Worm (Caenorhabditis elegans) whole organism, L2 larva: Measurements from ENCODE around the gene K03H1.12.

Experiments used
- ZK546.5 ChIP-seq: sonication (generic microtip); optimal IDR thresholded peaks from 2 replicates; lab custom pipeline; 2017; ENCODE audit warnings: missing biosample characterization, missing genetic modification characterization
- aly-2 ChIP-seq: fragments of 150-350 bp; optimal IDR thresholded peaks from 2 replicates; lab custom pipeline; 2014; ENCODE audit warnings: missing biosample characterization, missing genetic modification characterization
- blmp-1 ChIP-seq: sonication (generic microtip); optimal IDR thresholded peaks from 2 replicates; lab custom pipeline; 2017; ENCODE audit warnings: missing genetic modification characterization, mild to moderate bottlenecking, missing compliant biosample characterization, antibody characterized with exemption, moderate library complexity; ENCODE audit not compliant: insufficient read depth
- ceh-16 ChIP-seq: fragments of 150-350 bp; optimal IDR thresholded peaks from 2 replicates; lab custom pipeline; 2014; ENCODE audit warnings: missing biosample characterization, missing genetic modification characterization
- dmd-4 ChIP-seq: sonication (generic microtip); optimal IDR thresholded peaks from 2 replicates; lab custom pipeline; 2017; ENCODE audit warnings: missing biosample characterization, missing genetic modification characterization
- elt-1 ChIP-seq: fragments of 150-350 bp; optimal IDR thresholded peaks from 2 replicates; lab custom pipeline; 2014; ENCODE audit warnings: missing biosample characterization, missing genetic modification characterization
- lin-13 ChIP-seq: fragments of 150-350 bp; optimal IDR thresholded peaks from 2 replicates; lab custom pipeline; 2014; ENCODE audit warnings: missing biosample characterization, missing genetic modification reagents, missing genetic modification characterization
- nhr-10 ChIP-seq: sonication (generic microtip); optimal IDR thresholded peaks from 2 replicates; lab custom pipeline; 2017; ENCODE audit warnings: missing biosample characterization, missing genetic modification characterization
- nhr-12 ChIP-seq: fragments of 150-350 bp; optimal IDR thresholded peaks from 2 replicates; lab custom pipeline; 2014; ENCODE audit warnings: missing biosample characterization, missing genetic modification characterization
- nhr-21 ChIP-seq: fragments of 150-350 bp; optimal IDR thresholded peaks from 2 replicates; lab custom pipeline; 2014; ENCODE audit warnings: missing biosample characterization, missing genetic modification characterization
- nhr-23 ChIP-seq: fragments of 150-350 bp; optimal IDR thresholded peaks from 2 replicates; lab custom pipeline; 2014; ENCODE audit warnings: missing biosample characterization, missing genetic modification reagents, missing genetic modification characterization
- nhr-237 ChIP-seq: fragments of 150-350 bp; optimal IDR thresholded peaks from 2 replicates; lab custom pipeline; 2014; ENCODE audit warnings: missing biosample characterization, missing genetic modification characterization
- nhr-25 ChIP-seq: fragments of 150-350 bp; sonication (generic microtip); optimal IDR thresholded peaks from 3 replicates; lab custom pipeline; 2014; ENCODE audit warnings: missing biosample characterization, missing genetic modification characterization
- unc-62 ChIP-seq: fragments of 150-350 bp; optimal IDR thresholded peaks from 2 replicates; lab custom pipeline; 2014; ENCODE audit warnings: missing biosample characterization, missing genetic modification reagents, missing genetic modification characterization
- zag-1 ChIP-seq: fragments of 150-350 bp; optimal IDR thresholded peaks from 2 replicates; lab custom pipeline; 2014; ENCODE audit warnings: missing biosample characterization, missing genetic modification characterization

K03H1.12 gene

DNA sequence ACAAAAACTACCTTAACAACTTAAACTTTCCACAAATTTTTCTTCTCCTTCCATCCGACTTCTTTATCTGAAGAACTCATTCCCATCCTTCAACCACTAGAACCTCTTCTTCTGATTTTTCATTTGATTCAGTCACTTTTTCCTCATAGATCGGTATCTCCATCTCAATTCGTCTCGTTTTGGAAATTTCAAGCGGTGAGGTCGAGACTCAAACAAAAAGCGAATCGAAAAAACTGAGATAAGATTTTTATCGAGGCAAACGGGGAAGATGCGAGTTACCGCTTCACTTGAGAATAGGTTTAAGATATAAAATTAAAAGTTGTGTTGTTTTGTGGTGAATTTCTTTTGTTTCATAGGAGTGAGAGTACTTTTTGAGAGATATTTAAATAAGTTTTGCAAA is 49.9 kb downstream of the K03H1.12 start:
- no peak for TF ChIP-seq dmd-4 (tag; lab: Kevin White, UChicago)
- no peak for TF ChIP-seq zag-1
- peak; percentile 11 for TF ChIP-seq nhr-25 (tag; lab: Kevin White, UChicago)
- TF ChIP-seq ceh-16 (tag; lab: Kevin White, UChicago), result peak; percentile 75
- no peak for TF ChIP-seq nhr-237 (tag; lab: Kevin White, UChicago)
- no peak for TF ChIP-seq lin-13
- peak; percentile 58 for TF ChIP-seq nhr-23 (tag; lab: Kevin White, UChicago)
- TF ChIP-seq nhr-12 (tag; lab: Kevin White, UChicago), result no peak
- peak; percentile 66 for TF ChIP-seq elt-1 (tag; lab: Kevin White, UChicago)
- TF ChIP-seq nhr-21, result no peak
- no peak for TF ChIP-seq ZK546.5 (tag; lab: Kevin White, UChicago)
- TF ChIP-seq blmp-1 (tag; lab: Kevin White, UChicago), result peak; percentile 46
- TF ChIP-seq aly-2 (tag; lab: Kevin White, UChicago), result no peak
- no peak for TF ChIP-seq unc-62
- TF ChIP-seq nhr-10 (tag; lab: Kevin White, UChicago), result no peak
